Fruit fly (Drosophila melanogaster) whole organism, embryonic: ENCODE results near the gene CG32267.

Source experiments
- B-H1 ChIP-seq: fragments of 200-800 bp; sonication (Bioruptor generic); IDR thresholded peaks from 3 replicates; pipeline ENCODE4 v1.3.6; 2022; ENCODE audit warnings: missing biosample characterization, missing genetic modification characterization
- CG12104 ChIP-seq: fragments of 200-800 bp; sonication (Bioruptor generic); optimal IDR thresholded peaks from 3 replicates; lab custom pipeline; 2016; ENCODE audit warnings: missing biosample characterization, missing genetic modification characterization
- CG12744 ChIP-seq: fragments of 200-800 bp; sonication (Bioruptor generic); optimal IDR thresholded peaks from 2 replicates; lab custom pipeline; 2016; ENCODE audit warnings: missing biosample characterization, missing genetic modification characterization
- CG12942 ChIP-seq: fragments of 200-800 bp; sonication (Bioruptor generic); optimal IDR thresholded peaks from 3 replicates; lab custom pipeline; 2016; ENCODE audit warnings: missing biosample characterization, missing genetic modification characterization
- CG1647 ChIP-seq: fragments of 200-800 bp; sonication (Bioruptor generic); optimal IDR thresholded peaks from 3 replicates; lab custom pipeline; 2016; ENCODE audit warnings: missing biosample characterization, missing genetic modification characterization
- CG16815 ChIP-seq: fragments of 200-800 bp; sonication (Bioruptor generic); optimal IDR thresholded peaks from 3 replicates; lab custom pipeline; 2017; ENCODE audit warnings: missing biosample characterization, mild to moderate bottlenecking, missing genetic modification characterization
- CG17568 ChIP-seq: fragments of 200-800 bp; sonication (Bioruptor generic); optimal IDR thresholded peaks from 2 replicates; lab custom pipeline; 2018; ENCODE audit warnings: missing biosample characterization, mild to moderate bottlenecking, missing genetic modification characterization, moderate library complexity
- CG17912 ChIP-seq: fragments of 200-800 bp; sonication (Bioruptor generic); optimal IDR thresholded peaks from 2 replicates; lab custom pipeline; 2018; ENCODE audit warnings: missing biosample characterization, mild to moderate bottlenecking, missing genetic modification characterization
- CG2202 ChIP-seq: fragments of 200-800 bp; sonication (Bioruptor generic); optimal IDR thresholded peaks from 2 replicates; lab custom pipeline; 2018; ENCODE audit warnings: missing biosample characterization, mild to moderate bottlenecking, missing genetic modification characterization
- CG30403 ChIP-seq: fragments of 200-800 bp; sonication (Bioruptor generic); optimal IDR thresholded peaks from 3 replicates; lab custom pipeline; 2016; ENCODE audit warnings: missing biosample characterization, missing genetic modification characterization
- CG4404 ChIP-seq: fragments of 200-800 bp; sonication (Bioruptor generic); IDR thresholded peaks from 2 replicates; pipeline ENCODE4 v1.3.6; 2022; ENCODE audit warnings: missing biosample characterization, missing genetic modification characterization
- CG6689 ChIP-seq: fragments of 200-800 bp; sonication (Bioruptor generic); IDR thresholded peaks from 2 replicates; pipeline ENCODE4 v1.3.6; 2022; ENCODE audit warnings: missing biosample characterization, missing genetic modification characterization
- CG8290 ChIP-seq, 3 experiments: fragments of 200-800 bp; sonication (Bioruptor generic); optimal IDR thresholded peaks; 2 replicates each; lab custom pipeline; 2016 to 2019; ENCODE audit warnings: missing biosample characterization in 3 of 3, missing genetic modification characterization in 3 of 3, mild to moderate bottlenecking in 2 of 3, moderate library complexity in 1 of 3
- CG8359 ChIP-seq: fragments of 200-800 bp; sonication (Bioruptor generic); optimal IDR thresholded peaks from 2 replicates; lab custom pipeline; 2017; ENCODE audit warnings: missing biosample characterization, mild to moderate bottlenecking, missing genetic modification characterization, borderline replicate concordance
- D ChIP-seq, 2 experiments: fragments of 200-800 bp in 1 of 2; fragments of >200 bp in 1 of 2; sonication (Bioruptor generic) in 1 of 2; optimal IDR thresholded peaks; 2 replicates in 1 of 2; 3 replicates in 1 of 2; lab custom pipeline; 2017; ENCODE audit warnings: mild to moderate bottlenecking in 1 of 2, missing biosample characterization in 1 of 2, missing genetic modification characterization in 1 of 2, missing genetic modification reagents in 1 of 2
- Dip3 ChIP-seq: fragments of 200-800 bp; sonication (Bioruptor generic); optimal IDR thresholded peaks from 3 replicates; lab custom pipeline; 2016; ENCODE audit warnings: missing biosample characterization, missing genetic modification characterization
- Elba2 ChIP-seq: fragments of 200-800 bp; sonication (Bioruptor generic); optimal IDR thresholded peaks from 3 replicates; lab custom pipeline; 2016; ENCODE audit warnings: missing biosample characterization, missing genetic modification characterization
- Gug ChIP-seq: fragments of 200-800 bp; sonication (Bioruptor generic); IDR thresholded peaks from 4 replicates; pipeline ENCODE4 v1.3.6; 2022; ENCODE audit warnings: missing biosample characterization, missing genetic modification characterization
- HmgD ChIP-seq: fragments of 200-800 bp; sonication (Bioruptor generic); optimal IDR thresholded peaks from 3 replicates; lab custom pipeline; 2016; ENCODE audit warnings: missing biosample characterization, missing genetic modification characterization
- Hr51 ChIP-seq, 2 experiments: fragments of 200-800 bp; sonication (Bioruptor generic); optimal IDR thresholded peaks; 2 replicates in 1 of 2; 3 replicates in 1 of 2; lab custom pipeline; 2016 to 2018; ENCODE audit warnings: missing biosample characterization in 2 of 2, missing genetic modification characterization in 2 of 2, mild to moderate bottlenecking in 1 of 2, moderate library complexity in 1 of 2
- MBD-R2 ChIP-seq: fragments of 200-800 bp; sonication (Bioruptor generic); IDR thresholded peaks from 2 replicates; pipeline ENCODE4 v1.3.6; 2022; ENCODE audit warnings: missing biosample characterization, missing genetic modification characterization
- Mrtf ChIP-seq: fragments of 200-800 bp; sonication (Bioruptor generic); IDR thresholded peaks from 3 replicates; pipeline ENCODE4 v1.3.6; 2022; ENCODE audit warnings: missing biosample characterization, missing genetic modification characterization
- Nf-YB ChIP-seq: fragments of 200-800 bp; sonication (Bioruptor generic); optimal IDR thresholded peaks from 3 replicates; lab custom pipeline; 2019; ENCODE audit warnings: missing biosample characterization, mild to moderate bottlenecking, missing genetic modification characterization, moderate library complexity
- Rfx ChIP-seq: fragments of 200-800 bp; sonication (Bioruptor generic); IDR thresholded peaks from 2 replicates; pipeline ENCODE4 v1.3.6; 2022; ENCODE audit warnings: missing biosample characterization, missing genetic modification characterization
- Stat92E ChIP-seq, 3 experiments: fragments of >200 bp in 2 of 3; fragments of 200-800 bp in 1 of 3; sonication (Bioruptor generic) in 1 of 3; optimal IDR thresholded peaks; 2 replicates each; lab custom pipeline; 2017 to 2019; ENCODE audit warnings: missing biosample characterization in 3 of 3, missing genetic modification characterization in 3 of 3, mild to moderate bottlenecking in 1 of 3, moderate library complexity in 1 of 3
- Vsx1 ChIP-seq: fragments of 200-800 bp; sonication (Bioruptor generic); optimal IDR thresholded peaks from 2 replicates; lab custom pipeline; 2017; ENCODE audit warnings: missing biosample characterization, mild to moderate bottlenecking, missing genetic modification characterization, missing genetic modification reagents
- YL-1 ChIP-seq: fragments of 200-800 bp; sonication (Bioruptor generic); optimal IDR thresholded peaks from 3 replicates; lab custom pipeline; 2017; ENCODE audit warnings: missing biosample characterization, mild to moderate bottlenecking, missing genetic modification characterization
- bcd ChIP-seq: fragments of 200-800 bp; sonication (Bioruptor generic); optimal IDR thresholded peaks from 2 replicates; lab custom pipeline; 2017; ENCODE audit warnings: missing biosample characterization, mild to moderate bottlenecking, missing genetic modification characterization
- cwo ChIP-seq: fragments of 200-800 bp; sonication (Bioruptor generic); optimal IDR thresholded peaks from 3 replicates; lab custom pipeline; 2017; ENCODE audit warnings: missing biosample characterization, missing genetic modification characterization, mild to moderate bottlenecking, moderate library complexity, missing genetic modification reagents
- dan ChIP-seq: fragments of 200-800 bp; sonication (Bioruptor generic); IDR thresholded peaks from 2 replicates; pipeline ENCODE4 v1.3.6; 2022; ENCODE audit warnings: missing biosample characterization, missing genetic modification characterization
- fd96Cb ChIP-seq: fragments of 200-800 bp; sonication (Bioruptor generic); optimal IDR thresholded peaks from 2 replicates; lab custom pipeline; 2018; ENCODE audit warnings: missing biosample characterization, mild to moderate bottlenecking, missing genetic modification characterization, moderate library complexity
- grau ChIP-seq: fragments of 200-800 bp; optimal IDR thresholded peaks from 3 replicates; lab custom pipeline; 2019; ENCODE audit warnings: missing biosample characterization, mild to moderate bottlenecking, missing genetic modification characterization, moderate library complexity
- gsb-n ChIP-seq: fragments of 200-800 bp; sonication (Bioruptor generic); optimal IDR thresholded peaks from 3 replicates; lab custom pipeline; 2018; ENCODE audit warnings: missing biosample characterization, mild to moderate bottlenecking, missing genetic modification characterization
- hkb ChIP-seq, 2 experiments: fragments of 200-800 bp in 1 of 2; fragments of >200 bp in 1 of 2; sonication (Bioruptor generic) in 1 of 2; IDR thresholded peaks in 1 of 2; optimal IDR thresholded peaks in 1 of 2; 2 replicates each; pipeline versions ENCODE4 v1.3.6 to Lab custom; 2017 to 2022; ENCODE audit warnings: missing biosample characterization in 1 of 2, missing genetic modification characterization in 1 of 2
- insv ChIP-seq, 2 experiments: fragments of 200-800 bp; sonication (Bioruptor generic); optimal IDR thresholded peaks; 3 replicates each; lab custom pipeline; 2016 to 2018; ENCODE audit warnings: missing biosample characterization in 2 of 2, missing genetic modification characterization in 2 of 2
- lab ChIP-seq: fragments of 200-800 bp; sonication (Bioruptor generic); optimal IDR thresholded peaks from 3 replicates; lab custom pipeline; 2017; ENCODE audit warnings: missing biosample characterization, missing genetic modification characterization, mild to moderate bottlenecking, moderate library complexity, missing genetic modification reagents
- lov ChIP-seq, 2 experiments: fragments of 200-800 bp in 1 of 2; fragments of >200 bp in 1 of 2; sonication (Bioruptor generic) in 1 of 2; IDR thresholded peaks in 1 of 2; optimal IDR thresholded peaks in 1 of 2; 2 replicates in 1 of 2; 3 replicates in 1 of 2; pipeline versions ENCODE4 v1.3.6 to Lab custom; 2017 to 2022; ENCODE audit warnings: missing biosample characterization in 1 of 2, missing genetic modification characterization in 1 of 2
- p53 ChIP-seq: fragments of 200-800 bp; sonication (Bioruptor generic); optimal IDR thresholded peaks from 2 replicates; lab custom pipeline; 2016; ENCODE audit warnings: missing biosample characterization, missing genetic modification characterization
- sc ChIP-seq, 3 experiments: fragments of >200 bp in 2 of 3; fragments of 200-800 bp in 1 of 3; sonication (Bioruptor generic) in 1 of 3; optimal IDR thresholded peaks; 2 replicates in 2 of 3; 3 replicates in 1 of 3; lab custom pipeline; 2017; ENCODE audit warnings: mild to moderate bottlenecking in 1 of 3, missing biosample characterization in 1 of 3, missing genetic modification characterization in 1 of 3, missing genetic modification reagents in 1 of 3
- sna ChIP-seq: fragments of 200-800 bp; sonication (Bioruptor generic); IDR thresholded peaks from 2 replicates; pipeline ENCODE4 v1.3.6; 2022; ENCODE audit warnings: missing biosample characterization, missing genetic modification characterization; ENCODE audit not compliant: partially characterized antibody
- tna ChIP-seq: fragments of 200-800 bp; sonication (Bioruptor generic); IDR thresholded peaks from 2 replicates; pipeline ENCODE4 v1.3.6; 2022; ENCODE audit warnings: missing biosample characterization, missing genetic modification characterization; ENCODE audit not compliant: partially characterized antibody
- trem ChIP-seq: fragments of 200-800 bp; optimal IDR thresholded peaks from 3 replicates; lab custom pipeline; 2019; ENCODE audit warnings: missing biosample characterization, mild to moderate bottlenecking, missing genetic modification characterization, moderate library complexity
- twi ChIP-seq: fragments of 200-800 bp; optimal IDR thresholded peaks from 2 replicates; lab custom pipeline; 2019; ENCODE audit warnings: missing biosample characterization, mild to moderate bottlenecking, missing genetic modification characterization, moderate library complexity
- z ChIP-seq: fragments of 200-800 bp; sonication (Bioruptor generic); IDR thresholded peaks from 3 replicates; pipeline ENCODE4 v1.3.6; 2022; ENCODE audit warnings: missing biosample characterization, missing genetic modification characterization
- zfh2 ChIP-seq: fragments of 200-800 bp; sonication (Bioruptor generic); optimal IDR thresholded peaks from 2 replicates; lab custom pipeline; 2016; ENCODE audit warnings: missing biosample characterization, missing genetic modification characterization

CG32267 gene

dm6 chr3L:3518512-3519492 lies 46.9 kb upstream of the CG32267 start (continued):
- TF ChIP-seq Dip3 (GFP tag; lab: Kevin White, UChicago): no peak
- no peak for TF ChIP-seq tna
- no peak for TF ChIP-seq B-H1 (GFP tag; lab: Robert Waterston, UW)
- no peak for TF ChIP-seq D (optimal IDR thresholded peaks at IDR 0.05; lab: Kevin White, UChicago)
- TF ChIP-seq D (GFP tag; optimal IDR thresholded peaks at IDR 0.05; lab: Kevin White, UChicago): no peak
- no peak for TF ChIP-seq Elba2
- no peak for TF ChIP-seq CG8290 (GFP tag; optimal IDR thresholded peaks at IDR 0.05; lab: Kevin White, UChicago)
- TF ChIP-seq CG8290 (tag; optimal IDR thresholded peaks at IDR 0.05; lab: Kevin White, UChicago): no peak
- no peak for TF ChIP-seq p53
- TF ChIP-seq CG16815 (GFP tag; lab: Kevin White, UChicago): no peak
- no peak for TF ChIP-seq insv (GFP tag; optimal IDR thresholded peaks at IDR 0.05; lab: Kevin White, UChicago)
- peak; percentile 37 for TF ChIP-seq CG12744
- TF ChIP-seq CG17912 (GFP tag; lab: Kevin White, UChicago): no peak
- no peak for TF ChIP-seq bcd (GFP tag; lab: Kevin White, UChicago)
- TF ChIP-seq Mrtf: no peak
- no peak for TF ChIP-seq fd96Cb (tag; lab: Kevin White, UChicago)
- TF ChIP-seq CG2202: peak; percentile 8
- no peak for TF ChIP-seq Vsx1 (GFP tag; lab: Kevin White, UChicago)
- no peak for TF ChIP-seq cwo (GFP tag; lab: Kevin White, UChicago)
- no peak for TF ChIP-seq dan (GFP tag; lab: Robert Waterston, UW)
- TF ChIP-seq Gug (GFP tag; lab: Robert Waterston, UW): no peak
- no peak for TF ChIP-seq Stat92E (GFP tag; optimal IDR thresholded peaks at IDR 0.05; lab: Kevin White, UChicago)
- TF ChIP-seq CG4404 (GFP tag; lab: Robert Waterston, UW): no peak
- peak; percentile 16; the same call in 1 of the 2 replicates for TF ChIP-seq Rfx (GFP tag; lab: Robert Waterston, UW)
- no peak for TF ChIP-seq CG30403 (GFP tag; lab: Kevin White, UChicago)
- peak; percentile 17 for TF ChIP-seq Nf-YB (GFP tag; lab: Kevin White, UChicago)
- TF ChIP-seq grau (tag; lab: Kevin White, UChicago): no peak
- no peak for TF ChIP-seq twi (tag; lab: Kevin White, UChicago)
- no peak for TF ChIP-seq sc (optimal IDR thresholded peaks at IDR 0.05; lab: Kevin White, UChicago)
- TF ChIP-seq sc (GFP tag; optimal IDR thresholded peaks at IDR 0.05; lab: Kevin White, UChicago): no peak
- no peak for TF ChIP-seq HmgD
- TF ChIP-seq CG12942: no peak
- peak; percentile 61 for TF ChIP-seq lab (GFP tag; lab: Kevin White, UChicago)
- TF ChIP-seq gsb-n (tag; lab: Kevin White, UChicago): no peak
- TF ChIP-seq hkb (optimal IDR thresholded peaks at IDR 0.05; lab: Kevin White, UChicago): no peak
- TF ChIP-seq hkb (GFP tag; IDR thresholded peaks at IDR 0.05; lab: Robert Waterston, UW): no peak
- no peak for TF ChIP-seq sna (GFP tag; lab: Robert Waterston, UW)
- TF ChIP-seq CG1647: no peak
- no peak for TF ChIP-seq CG8359 (GFP tag; lab: Kevin White, UChicago)
- TF ChIP-seq YL-1 (GFP tag; lab: Kevin White, UChicago): peak; percentile 18
- 0 out of 3 replicates have a peak, but pooled peaks have one; percentile 33 for TF ChIP-seq z (GFP tag; lab: Robert Waterston, UW)
- TF ChIP-seq CG6689: no peak
- no peak for TF ChIP-seq zfh2
- no peak for TF ChIP-seq lov (optimal IDR thresholded peaks at IDR 0.05; lab: Kevin White, UChicago)
- no peak for TF ChIP-seq lov (GFP tag; IDR thresholded peaks at IDR 0.05; lab: Robert Waterston, UW)
- peak; percentile 49 for TF ChIP-seq CG17568 (GFP tag; lab: Kevin White, UChicago)
- no peak for TF ChIP-seq Hr51 (GFP tag; optimal IDR thresholded peaks at IDR 0.05; lab: Kevin White, UChicago)
- peak; percentile 25 for TF ChIP-seq CG12104 (GFP tag; lab: Kevin White, UChicago)
- peak; percentile 8 for TF ChIP-seq trem (tag; lab: Kevin White, UChicago)
- no peak for TF ChIP-seq MBD-R2 (GFP tag; lab: Robert Waterston, UW)
